Fruit fly (Drosophila melanogaster): Measurements from ENCODE around the gene wts.

The wts gene

dm6 chr3R:30808346-30809286 is 2.2 kb upstream of the wts start, which contains the start of gene cindr (continued):
- TF ChIP-seq pan (optimal IDR thresholded peaks at IDR 0.05) (no peak), pan (GFP tag; optimal IDR thresholded peaks at IDR 0.05 in 1 of 2, IDR thresholded peaks at IDR 0.05 in 1 of 2) (peak in 1 of 2 experiments; percentile 39), sr (GFP tag; IDR thresholded peaks at IDR 0.05) (0 out of 3 replicates have a peak, but pooled peaks have one; percentile 38), Sry-β (GFP tag; optimal IDR thresholded peaks at IDR 0.05) (peak; percentile 72), da (GFP tag; optimal IDR thresholded peaks at IDR 0.05) (no peak), lola (GFP tag; optimal IDR thresholded peaks at IDR 0.05) (peak in 1 of 3 experiments; percentile 15), CG14965 (GFP tag; optimal IDR thresholded peaks at IDR 0.05; ENCODE audit: borderline replicate concordance) (no peak), Blimp-1 (GFP tag; optimal IDR thresholded peaks at IDR 0.05) (peak; percentile 19), ab (GFP tag; optimal IDR thresholded peaks at IDR 0.05) (no peak), fu2 (GFP tag; optimal IDR thresholded peaks at IDR 0.05) (peak; percentile 41), CG31441 (GFP tag; IDR thresholded peaks at IDR 0.05) (0 out of 2 replicates have a peak, but pooled peaks have one; percentile 34), CoRest (tag; optimal IDR thresholded peaks at IDR 0.05) (peak; percentile 76), sens (GFP tag) (peak; percentile 74), HLHmδ (GFP tag; optimal IDR thresholded peaks at IDR 0.05) (peak; percentile 84), lilli (GFP tag; optimal IDR thresholded peaks at IDR 0.05) (peak; percentile 45), CG12236 (GFP tag; optimal IDR thresholded peaks at IDR 0.05) (no peak), nerfin-2 (GFP tag; IDR thresholded peaks at IDR 0.05; ENCODE audit: partially characterized antibody) (no peak), D (optimal IDR thresholded peaks at IDR 0.05) (no peak), D (GFP tag; optimal IDR thresholded peaks at IDR 0.05) (no peak), slbo (GFP tag; IDR thresholded peaks at IDR 0.05) (peak; percentile 69), chinmo (GFP tag; IDR thresholded peaks at IDR 0.05; ENCODE audit: partially characterized antibody) (peak; percentile 80; the same call in 2 of the 4 replicates), luna (GFP tag; optimal IDR thresholded peaks at IDR 0.05) (no peak), CHES-1-like (GFP tag; optimal IDR thresholded peaks at IDR 0.05) (peak; percentile 65), MBD-R2 (GFP tag; IDR thresholded peaks at IDR 0.05) (peak; percentile 63), Sox100B (GFP tag; optimal IDR thresholded peaks at IDR 0.05) (no peak), ash1 (GFP tag; optimal IDR thresholded peaks at IDR 0.05) (peak; percentile 69), CG10267 (tag; optimal IDR thresholded peaks at IDR 0.05) (peak; percentile 62), CG8089 (GFP tag; optimal IDR thresholded peaks at IDR 0.05) (no peak), CG3838 (GFP tag; optimal IDR thresholded peaks at IDR 0.05) (peak; percentile 9), Lpt (GFP tag; optimal IDR thresholded peaks at IDR 0.05) (no peak), Hsf (GFP tag; optimal IDR thresholded peaks at IDR 0.05) (peak; percentile 18), pb (GFP tag; optimal IDR thresholded peaks at IDR 0.05) (peak; percentile 31), CG9727 (GFP tag; optimal IDR thresholded peaks at IDR 0.05) (no peak), abd-A (tag; optimal IDR thresholded peaks at IDR 0.05) (peak; percentile 47), CG9817 (tag; optimal IDR thresholded peaks at IDR 0.05) (peak; percentile 55), Drgx (GFP tag; IDR thresholded peaks at IDR 0.05) (no peak), unpg (GFP tag; optimal IDR thresholded peaks at IDR 0.05) (no peak), CG6854 (GFP tag; optimal IDR thresholded peaks at IDR 0.05) (peak; percentile 8), Elba2 (GFP tag; optimal IDR thresholded peaks at IDR 0.05) (no peak), CG13123 (GFP tag; optimal IDR thresholded peaks at IDR 0.05) (no peak), gcm2 (GFP tag; optimal IDR thresholded peaks at IDR 0.05) (no peak), Dip3 (GFP tag; optimal IDR thresholded peaks at IDR 0.05) (peak; percentile 28), ssp (GFP tag; IDR thresholded peaks at IDR 0.05) (peak; percentile 81), CG4282 (GFP tag; optimal IDR thresholded peaks at IDR 0.05) (peak; percentile 58), CG43689 (GFP tag; IDR thresholded peaks at IDR 0.05) (no peak), CG9876 (GFP tag; optimal IDR thresholded peaks at IDR 0.05) (peak; percentile 52), z (GFP tag; IDR thresholded peaks at IDR 0.05) (no peak; the same call in 2 of the 3 replicates), jigr1 (GFP tag; IDR thresholded peaks at IDR 0.05) (no peak), gfzf (GFP tag; optimal IDR thresholded peaks at IDR 0.05) (peak; percentile 99)

Measured in whole organism, embryonic.